Fruit fly (Drosophila melanogaster): ENCODE results near the gene Nup154.

The Nup154 gene

dm6 chr2L:11004674-11005045 lies at the start of gene Nup154:
Nup154 (plus strand) TSS chr2L:11004820.
- TF ChIP-seq CG12768 (GFP tag; optimal IDR thresholded peaks at IDR 0.05): no peak
- no peak for TF ChIP-seq Mnt (GFP tag; optimal IDR thresholded peaks at IDR 0.05)
- no peak for TF ChIP-seq cnc (optimal IDR thresholded peaks at IDR 0.05)
- TF ChIP-seq CG14711 (tag; optimal IDR thresholded peaks at IDR 0.05): no peak
- TF ChIP-seq CG5204 (GFP tag; optimal IDR thresholded peaks at IDR 0.05): no peak
- no peak for TF ChIP-seq Crg-1 (GFP tag; optimal IDR thresholded peaks at IDR 0.05)
- no peak for TF ChIP-seq pad (GFP tag; optimal IDR thresholded peaks at IDR 0.05)
- TF ChIP-seq CG11617 (GFP tag; optimal IDR thresholded peaks at IDR 0.05): no peak
- no peak for TF ChIP-seq Clk (GFP tag; optimal IDR thresholded peaks at IDR 0.05)
- no peak for TF ChIP-seq tj (GFP tag; optimal IDR thresholded peaks at IDR 0.05)
- no peak for TF ChIP-seq Hr96 (GFP tag; optimal IDR thresholded peaks at IDR 0.05)

dm6 chr2L:10963979-10964378 lies 40.6 kb upstream of the Nup154 start, which contains the start of gene dpr2:
dpr2 (minus strand) TSS chr2L:10964153.
- TF ChIP-seq CG33017 (tag; optimal IDR thresholded peaks at IDR 0.05) (no peak), kay (GFP tag; ENCODE audit: borderline replicate concordance) (no peak), tj (GFP tag; optimal IDR thresholded peaks at IDR 0.05) (no peak), CG7045 (GFP tag; optimal IDR thresholded peaks at IDR 0.05) (no peak), pad (GFP tag; optimal IDR thresholded peaks at IDR 0.05) (no peak), cic (GFP tag; optimal IDR thresholded peaks at IDR 0.05) (no peak)

- TF ChIP-seq pad (GFP tag; optimal IDR thresholded peaks at IDR 0.05) (peak; percentile 93), CG12768 (GFP tag; optimal IDR thresholded peaks at IDR 0.05) (no peak), toe (GFP tag; optimal IDR thresholded peaks at IDR 0.05) (peak; percentile 13), cic (GFP tag; optimal IDR thresholded peaks at IDR 0.05) (no peak)
Measured at dm6 chr2L:10964493-10964892, 40.1 kb upstream of the Nup154 start.

dm6 chr2L:10965962-10966361 lies 38.7 kb upstream of the Nup154 start:
- no peak for TF ChIP-seq Clk (GFP tag; optimal IDR thresholded peaks at IDR 0.05)
- no peak for TF ChIP-seq Mnt (GFP tag; optimal IDR thresholded peaks at IDR 0.05)
- no peak for TF ChIP-seq ovo (GFP tag; optimal IDR thresholded peaks at IDR 0.05)
- no peak for TF ChIP-seq kay (GFP tag; ENCODE audit: borderline replicate concordance)
- no peak for TF ChIP-seq CG1620 (GFP tag; optimal IDR thresholded peaks at IDR 0.05)
- no peak for TF ChIP-seq bab1 (GFP tag; optimal IDR thresholded peaks at IDR 0.05)
- no peak for TF ChIP-seq CG14711 (tag; optimal IDR thresholded peaks at IDR 0.05)
- TF ChIP-seq Hr96 (GFP tag; optimal IDR thresholded peaks at IDR 0.05): no peak
- no peak for TF ChIP-seq pad (GFP tag; optimal IDR thresholded peaks at IDR 0.05)
- TF ChIP-seq toe (GFP tag; optimal IDR thresholded peaks at IDR 0.05): no peak
- no peak for TF ChIP-seq cnc (optimal IDR thresholded peaks at IDR 0.05)

- TF ChIP-seq CG1620 (GFP tag; optimal IDR thresholded peaks at IDR 0.05): no peak
- TF ChIP-seq ovo (GFP tag; optimal IDR thresholded peaks at IDR 0.05): peak; percentile 75
- TF ChIP-seq cic (GFP tag; optimal IDR thresholded peaks at IDR 0.05): peak; percentile 63
- no peak for TF ChIP-seq CG7045 (GFP tag; optimal IDR thresholded peaks at IDR 0.05)
- no peak for TF ChIP-seq kay (GFP tag; ENCODE audit: borderline replicate concordance)
- TF ChIP-seq Clk (GFP tag; optimal IDR thresholded peaks at IDR 0.05): no peak
- TF ChIP-seq cnc (optimal IDR thresholded peaks at IDR 0.05): no peak
- TF ChIP-seq CG7101 (tag; optimal IDR thresholded peaks at IDR 0.05): peak; percentile 1
- TF ChIP-seq Hr96 (GFP tag; optimal IDR thresholded peaks at IDR 0.05): no peak
- TF ChIP-seq bab1 (GFP tag; optimal IDR thresholded peaks at IDR 0.05): no peak
- no peak for TF ChIP-seq toe (GFP tag; optimal IDR thresholded peaks at IDR 0.05)
- TF ChIP-seq tj (GFP tag; optimal IDR thresholded peaks at IDR 0.05): peak; percentile 72
- TF ChIP-seq CG5204 (GFP tag; optimal IDR thresholded peaks at IDR 0.05): no peak
- TF ChIP-seq Mnt (GFP tag; optimal IDR thresholded peaks at IDR 0.05): peak; percentile 51
- peak; percentile 85 for TF ChIP-seq pad (GFP tag; optimal IDR thresholded peaks at IDR 0.05)
- TF ChIP-seq CG33017 (tag; optimal IDR thresholded peaks at IDR 0.05): no peak
- TF ChIP-seq CG12768 (GFP tag; optimal IDR thresholded peaks at IDR 0.05): peak; percentile 86
- peak; percentile 29 for TF ChIP-seq CG11617 (GFP tag; optimal IDR thresholded peaks at IDR 0.05)
- no peak for TF ChIP-seq CG14711 (tag; optimal IDR thresholded peaks at IDR 0.05)
- no peak for TF ChIP-seq Crg-1 (GFP tag; optimal IDR thresholded peaks at IDR 0.05)
Measured at dm6 chr2L:10967257-10968008, 37.2 kb upstream of the Nup154 start.

- no peak for TF ChIP-seq CG7045 (GFP tag; optimal IDR thresholded peaks at IDR 0.05)
- no peak for TF ChIP-seq kay (GFP tag; ENCODE audit: borderline replicate concordance)
- TF ChIP-seq CG7101 (tag; optimal IDR thresholded peaks at IDR 0.05): no peak
Measured at dm6 chr2L:10968009-10968383, 36.6 kb upstream of the Nup154 start.

dm6 chr2L:10970134-10970533 lies 34.5 kb upstream of the Nup154 start, which contains the start of the genes Tmem214 and YL-1:
Tmem214 (minus strand) TSS chr2L:10970275.
YL-1 (plus strand) TSS chr2L:10970443.
- peak; percentile 25 for TF ChIP-seq cic (GFP tag; optimal IDR thresholded peaks at IDR 0.05)
- TF ChIP-seq CG11617 (GFP tag; optimal IDR thresholded peaks at IDR 0.05): peak; percentile 40
- TF ChIP-seq CG12768 (GFP tag; optimal IDR thresholded peaks at IDR 0.05): no peak
- TF ChIP-seq Mnt (GFP tag; optimal IDR thresholded peaks at IDR 0.05): peak; percentile 39
- TF ChIP-seq bab1 (GFP tag; optimal IDR thresholded peaks at IDR 0.05): peak; percentile 62
- TF ChIP-seq CG7101 (tag; optimal IDR thresholded peaks at IDR 0.05): peak; percentile 9
- TF ChIP-seq CG14711 (tag; optimal IDR thresholded peaks at IDR 0.05): peak; percentile 37
- peak; percentile 22 for TF ChIP-seq CG1620 (GFP tag; optimal IDR thresholded peaks at IDR 0.05)
- TF ChIP-seq Crg-1 (GFP tag; optimal IDR thresholded peaks at IDR 0.05): peak; percentile 36
- no peak for TF ChIP-seq tj (GFP tag; optimal IDR thresholded peaks at IDR 0.05)
- peak; percentile 28 for TF ChIP-seq pad (GFP tag; optimal IDR thresholded peaks at IDR 0.05)
- no peak for TF ChIP-seq CG5204 (GFP tag; optimal IDR thresholded peaks at IDR 0.05)

Measured in whole organism, adult.